Worm (Caenorhabditis elegans) whole organism, young adult: Measurements from ENCODE around the gene rig-1.

Experiments
- B0035.1 ChIP-seq: sonication (generic microtip); optimal IDR thresholded peaks from 2 replicates; lab custom pipeline; 2016; ENCODE audit warnings: missing genetic modification characterization, mild to moderate bottlenecking, missing compliant biosample characterization, missing genotype, missing genetic modification reagents
- C06A6.2 ChIP-seq: fragments of 200-800 bp; sonication (Bioruptor generic); conservative IDR thresholded peaks from 2 replicates; pipeline ENCODE4 v1.3.6; 2022; ENCODE audit warnings: missing genetic modification characterization, missing compliant biosample characterization
- F23B12.7 ChIP-seq: sonication (generic microtip); optimal IDR thresholded peaks from 2 replicates; lab custom pipeline; 2017; ENCODE audit warnings: missing genetic modification characterization, mild to moderate bottlenecking, missing compliant biosample characterization, antibody characterized with exemption, moderate library complexity; ENCODE audit not compliant: insufficient read depth
- F37B4.10 ChIP-seq: fragments of 200-800 bp; sonication (Bioruptor generic); IDR thresholded peaks from 2 replicates; pipeline ENCODE4 v1.3.6; 2022; ENCODE audit warnings: missing genetic modification characterization, missing compliant biosample characterization
- F39B2.1 ChIP-seq: fragments of 200-800 bp; sonication (Bioruptor generic); IDR thresholded peaks from 2 replicates; pipeline ENCODE4 v1.3.6; 2022; ENCODE audit warnings: missing genetic modification reagents, missing genetic modification characterization, missing compliant biosample characterization
- F57A8.1 ChIP-seq: fragments of 200-800 bp; sonication (Bioruptor generic); optimal IDR thresholded peaks from 2 replicates; lab custom pipeline; 2018; ENCODE audit warnings: mild to moderate bottlenecking, missing genetic modification characterization, moderate library complexity, missing compliant biosample characterization
- K11D2.4 ChIP-seq: fragments of 200-800 bp; sonication (Bioruptor generic); IDR thresholded peaks from 2 replicates; pipeline ENCODE4 v1.3.6; 2022; ENCODE audit warnings: missing genetic modification reagents, missing genetic modification characterization, missing compliant biosample characterization
- K12H6.12 ChIP-seq: fragments of 200-800 bp; sonication (Bioruptor generic); optimal IDR thresholded peaks from 2 replicates; lab custom pipeline; 2018; ENCODE audit warnings: mild to moderate bottlenecking, missing genetic modification characterization, missing compliant biosample characterization
- T26A5.8 ChIP-seq: sonication (generic microtip); optimal IDR thresholded peaks from 2 replicates; lab custom pipeline; 2016; ENCODE audit warnings: missing genetic modification characterization, missing compliant biosample characterization
- Y53F4B.3 ChIP-seq: fragments of 200-800 bp; sonication (Bioruptor generic); IDR thresholded peaks from 2 replicates; pipeline ENCODE4 v1.3.6; 2022; ENCODE audit warnings: missing genetic modification reagents, missing genetic modification characterization, missing compliant biosample characterization
- aptf-2 ChIP-seq: fragments of 200-800 bp; sonication (Bioruptor generic); conservative IDR thresholded peaks from 2 replicates; pipeline ENCODE4 v1.3.6; 2022; ENCODE audit warnings: missing genetic modification reagents, missing genetic modification characterization, missing compliant biosample characterization
- aptf-3 ChIP-seq: fragments of 200-800 bp; sonication (Bioruptor generic); IDR thresholded peaks from 2 replicates; pipeline ENCODE4 v1.3.6; 2022; ENCODE audit warnings: missing genetic modification characterization, missing compliant biosample characterization
- atf-7 ChIP-seq: sonication (generic microtip); optimal IDR thresholded peaks from 2 replicates; lab custom pipeline; 2017; ENCODE audit warnings: mild to moderate bottlenecking, missing genetic modification characterization, missing compliant biosample characterization
- athp-1 ChIP-seq: sonication (generic microtip); optimal IDR thresholded peaks from 2 replicates; lab custom pipeline; 2017; ENCODE audit warnings: mild to moderate bottlenecking, missing genetic modification characterization, missing compliant biosample characterization
- attf-3 ChIP-seq: fragments of 200-800 bp; sonication (Bioruptor generic); conservative IDR thresholded peaks from 2 replicates; pipeline ENCODE4 v1.3.6; 2022; ENCODE audit warnings: missing genetic modification reagents, missing genetic modification characterization, missing compliant biosample characterization
- attf-6 ChIP-seq: fragments of 200-800 bp; sonication (Bioruptor generic); IDR thresholded peaks from 2 replicates; pipeline ENCODE4 v1.3.6; 2022; ENCODE audit warnings: missing genetic modification reagents, missing genetic modification characterization, missing compliant biosample characterization
- bed-2 ChIP-seq: fragments of 200-800 bp; sonication (Bioruptor generic); IDR thresholded peaks from 2 replicates; pipeline ENCODE4 v1.3.6; 2022; ENCODE audit warnings: missing genetic modification reagents, missing genetic modification characterization, missing compliant biosample characterization
- ceh-27 ChIP-seq: fragments of 200-800 bp; sonication (Bioruptor generic); optimal IDR thresholded peaks from 2 replicates; lab custom pipeline; 2018; ENCODE audit warnings: mild to moderate bottlenecking, missing genetic modification characterization, moderate library complexity, missing compliant biosample characterization
- ceh-58 ChIP-seq: fragments of 200-800 bp; sonication (Bioruptor generic); IDR thresholded peaks from 2 replicates; pipeline ENCODE4 v1.3.6; 2022; ENCODE audit warnings: missing genetic modification characterization, missing compliant biosample characterization
- ceh-79 ChIP-seq: sonication (generic microtip); optimal IDR thresholded peaks from 2 replicates; lab custom pipeline; 2017; ENCODE audit warnings: mild to moderate bottlenecking, missing genetic modification characterization, missing compliant biosample characterization
- dpff-1 ChIP-seq: sonication (generic microtip); optimal IDR thresholded peaks from 2 replicates; lab custom pipeline; 2017; ENCODE audit warnings: mild to moderate bottlenecking, missing genetic modification characterization, missing compliant biosample characterization
- egl-44 ChIP-seq: fragments of 200-800 bp; sonication (Bioruptor generic); IDR thresholded peaks from 2 replicates; pipeline ENCODE4 v1.3.6; 2022; ENCODE audit warnings: missing genetic modification reagents, missing genetic modification characterization, missing compliant biosample characterization
- ekl-4 ChIP-seq: fragments of 200-800 bp; sonication (Bioruptor generic); IDR thresholded peaks from 2 replicates; pipeline ENCODE4 v1.3.6; 2022; ENCODE audit warnings: missing genetic modification reagents, missing genetic modification characterization, missing compliant biosample characterization
- ets-4 ChIP-seq: fragments of 200-800 bp; sonication (Bioruptor generic); optimal IDR thresholded peaks from 2 replicates; lab custom pipeline; 2018; ENCODE audit warnings: mild to moderate bottlenecking, missing genetic modification characterization, missing compliant biosample characterization
- fkh-3 ChIP-seq: sonication (generic microtip); optimal IDR thresholded peaks from 2 replicates; lab custom pipeline; 2016; ENCODE audit warnings: mild to moderate bottlenecking, missing genetic modification characterization, missing compliant biosample characterization
- gei-17 ChIP-seq: fragments of 200-800 bp; sonication (Bioruptor generic); optimal IDR thresholded peaks from 2 replicates; lab custom pipeline; 2018; ENCODE audit warnings: mild to moderate bottlenecking, missing genetic modification characterization, missing compliant biosample characterization
- hlh-12 ChIP-seq: sonication (generic microtip); optimal IDR thresholded peaks from 2 replicates; lab custom pipeline; 2016; ENCODE audit warnings: missing genetic modification characterization, missing compliant biosample characterization
- lag-1 ChIP-seq: fragments of 200-800 bp; sonication (Bioruptor generic); IDR thresholded peaks from 2 replicates; pipeline ENCODE4 v1.3.6; 2022; ENCODE audit warnings: missing genetic modification reagents, missing genetic modification characterization, missing compliant biosample characterization
- let-526 ChIP-seq: fragments of 200-800 bp; sonication (Bioruptor generic); IDR thresholded peaks from 2 replicates; pipeline ENCODE4 v1.3.6; 2022; ENCODE audit warnings: missing genetic modification reagents, missing genetic modification characterization, missing compliant biosample characterization
- lsl-1 ChIP-seq: fragments of 200-800 bp; sonication (Bioruptor generic); optimal IDR thresholded peaks from 2 replicates; lab custom pipeline; 2018; ENCODE audit warnings: mild to moderate bottlenecking, missing genetic modification characterization, moderate library complexity, missing compliant biosample characterization
- madf-10 ChIP-seq: sonication (generic microtip); optimal IDR thresholded peaks from 2 replicates; lab custom pipeline; 2016; ENCODE audit warnings: mild to moderate bottlenecking, missing genetic modification characterization, missing compliant biosample characterization
- madf-6 ChIP-seq: fragments of 200-800 bp; sonication (Bioruptor generic); IDR thresholded peaks from 2 replicates; pipeline ENCODE4 v1.3.6; 2022; ENCODE audit warnings: missing genetic modification reagents, missing genetic modification characterization, missing compliant biosample characterization
- mcd-1 ChIP-seq: fragments of 200-800 bp; sonication (Bioruptor generic); IDR thresholded peaks from 2 replicates; pipeline ENCODE4 v1.3.6; 2022; ENCODE audit warnings: missing genetic modification reagents, missing genetic modification characterization, missing compliant biosample characterization
- mel-28 ChIP-seq: sonication (generic microtip); optimal IDR thresholded peaks from 2 replicates; lab custom pipeline; 2016; ENCODE audit warnings: borderline replicate concordance, mild to moderate bottlenecking, missing genetic modification characterization, missing compliant biosample characterization
- mes-4 ChIP-seq: sonication (generic microtip); optimal IDR thresholded peaks from 2 replicates; lab custom pipeline; 2016; ENCODE audit warnings: missing genotype, missing genetic modification characterization, missing compliant biosample characterization
- nfya-2 ChIP-seq: fragments of 200-800 bp; sonication (Bioruptor generic); IDR thresholded peaks from 2 replicates; pipeline ENCODE4 v1.3.6; 2022; ENCODE audit warnings: missing genetic modification reagents, missing genetic modification characterization, missing compliant biosample characterization
- pha-4 ChIP-seq: fragments of 150-350 bp; sonication (generic microtip); optimal IDR thresholded peaks from 2 replicates; lab custom pipeline; 2014; ENCODE audit warnings: missing biosample characterization, missing genetic modification reagents, missing genetic modification characterization
- rcor-1 ChIP-seq: fragments of 200-800 bp; sonication (Bioruptor generic); IDR thresholded peaks from 2 replicates; pipeline ENCODE4 v1.3.6; 2022; ENCODE audit warnings: missing genetic modification reagents, missing genetic modification characterization, missing compliant biosample characterization
- repo-1 ChIP-seq: sonication (generic microtip); optimal IDR thresholded peaks from 2 replicates; lab custom pipeline; 2017; ENCODE audit warnings: mild to moderate bottlenecking, missing genetic modification characterization, missing compliant biosample characterization
- snpc-1.1 ChIP-seq: sonication (generic microtip); optimal IDR thresholded peaks from 2 replicates; lab custom pipeline; 2017; ENCODE audit warnings: missing genetic modification characterization, mild to moderate bottlenecking, missing compliant biosample characterization, antibody characterized with exemption, moderate library complexity, missing genotype, missing genetic modification reagents; ENCODE audit not compliant: insufficient read depth
- snpc-3.4 ChIP-seq: sonication (generic microtip); optimal IDR thresholded peaks from 2 replicates; lab custom pipeline; 2017; ENCODE audit warnings: missing genetic modification characterization, mild to moderate bottlenecking, missing compliant biosample characterization, antibody characterized with exemption, moderate library complexity, missing genotype, missing genetic modification reagents
- snpc-4 ChIP-seq, 5 experiments: fragments of 150-350 bp in 1 of 5; sonication (generic microtip) in 4 of 5; optimal IDR thresholded peaks; 2 replicates each; lab custom pipeline; 2014 to 2018; ENCODE audit warnings: missing genetic modification characterization in 5 of 5, missing biosample characterization in 3 of 5, antibody characterized with exemption in 2 of 5, mild to moderate bottlenecking in 2 of 5, missing compliant biosample characterization in 2 of 5, missing genotype in 2 of 5, moderate library complexity in 2 of 5, missing genetic modification reagents in 1 of 5
- unc-130 ChIP-seq: sonication (generic microtip); optimal IDR thresholded peaks from 2 replicates; lab custom pipeline; 2016; ENCODE audit warnings: missing genetic modification reagents, missing genetic modification characterization, missing compliant biosample characterization
- zfh-2 ChIP-seq: fragments of 200-800 bp; sonication (Bioruptor generic); conservative IDR thresholded peaks from 2 replicates; pipeline ENCODE4 v1.3.6; 2022; ENCODE audit warnings: missing genetic modification reagents, missing genetic modification characterization, missing compliant biosample characterization
- ztf-28 ChIP-seq: fragments of 200-800 bp; sonication (Bioruptor generic); IDR thresholded peaks from 2 replicates; pipeline ENCODE4 v1.3.6; 2022; ENCODE audit warnings: missing genetic modification reagents, missing genetic modification characterization, missing compliant biosample characterization

The rig-1 gene

DNA sequence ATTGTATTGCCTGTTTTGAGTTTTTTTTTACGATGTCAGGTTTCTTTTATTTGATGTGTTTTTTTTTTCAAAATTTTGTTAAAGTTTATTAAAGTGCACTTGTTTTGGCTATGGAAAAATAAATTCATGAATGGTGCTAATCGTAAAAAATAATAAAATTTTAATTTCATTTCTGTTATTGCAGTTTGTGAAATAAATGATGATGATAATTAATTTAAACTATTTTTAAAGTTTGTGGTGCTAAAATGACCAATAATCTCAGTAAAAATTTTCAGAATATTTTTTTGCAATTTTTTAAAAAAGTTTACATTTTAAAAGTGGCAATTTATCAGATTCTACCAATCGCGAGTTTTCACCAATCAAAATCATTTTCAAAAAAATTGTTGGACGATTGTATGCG, 16.6 kb upstream of the rig-1 start, which contains the start of gene stg-2:
TSS of gene stg-2 (minus strand) at position 101 of the 400 bp plus-strand sequence.
- TF ChIP-seq B0035.1 (tag; lab: Kevin White, UChicago) (no peak), attf-6 (GFP tag; lab: Robert Waterston, UW) (no peak), aptf-3 (GFP tag; lab: Robert Waterston, UW) (no peak), madf-10 (tag; lab: Kevin White, UChicago) (no peak), K11D2.4 (GFP tag; lab: Robert Waterston, UW) (no peak), athp-1 (tag; lab: Kevin White, UChicago) (no peak), rcor-1 (GFP tag; lab: Robert Waterston, UW) (no peak)

DNA sequence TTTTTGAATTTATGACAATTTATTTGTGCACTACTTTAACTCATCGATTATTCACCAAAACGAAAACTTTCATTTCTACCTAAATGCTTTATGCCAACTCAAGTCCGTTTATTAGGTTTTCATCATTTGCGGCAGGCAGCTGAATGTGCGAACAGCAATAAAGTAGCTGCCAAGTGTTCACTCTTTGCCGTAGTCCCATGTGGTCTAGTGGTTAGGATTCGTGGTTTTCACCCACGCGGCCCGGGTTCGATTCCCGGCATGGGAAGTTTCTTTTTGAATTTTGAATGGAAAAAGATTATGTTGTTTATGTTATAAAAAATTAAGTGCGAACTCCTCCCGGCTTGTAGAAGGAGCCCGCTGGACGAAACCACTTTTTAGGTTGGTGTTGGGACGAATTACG, 14.1 kb upstream of the rig-1 start:
- no peak for TF ChIP-seq nfya-2 (GFP tag; lab: Robert Waterston, UW)
- TF ChIP-seq K12H6.12 = peak; percentile 53
- TF ChIP-seq gei-17 (GFP tag; lab: Kevin White, UChicago) = peak; percentile 2
- TF ChIP-seq egl-44 (GFP tag; lab: Robert Waterston, UW) = 0 out of 2 replicates have a peak, but pooled peaks have one; percentile 34
- TF ChIP-seq ets-4 (GFP tag; lab: Kevin White, UChicago) = no peak
- peak; percentile 86 for TF ChIP-seq mes-4
- peak; percentile 33 for TF ChIP-seq repo-1 (tag; lab: Kevin White, UChicago)
- no peak for TF ChIP-seq F57A8.1 (GFP tag; lab: Kevin White, UChicago)
- peak; percentile 62; the same call in 1 of the 2 replicates for TF ChIP-seq ekl-4 (GFP tag; lab: Robert Waterston, UW)
- peak; percentile 55 for TF ChIP-seq snpc-1.1
- peak; percentile 44 for TF ChIP-seq F23B12.7
- TF ChIP-seq ceh-27 (GFP tag; lab: Kevin White, UChicago) = peak; percentile 49
- TF ChIP-seq Y53F4B.3 (GFP tag; lab: Robert Waterston, UW) = no peak
- TF ChIP-seq madf-10 (tag; lab: Kevin White, UChicago) = peak; percentile 65
- peak; percentile 72 for TF ChIP-seq snpc-4 (GFP tag; optimal IDR thresholded peaks at IDR 0.05; lab: Kevin White, UChicago)
- TF ChIP-seq snpc-4 (tag; optimal IDR thresholded peaks at IDR 0.05; lab: Kevin White, UChicago) = peak in 3 of 4 experiments; percentile 65 to 80 (median 79)
- TF ChIP-seq fkh-3 = peak; percentile 80
- TF ChIP-seq F37B4.10 (GFP tag; lab: Robert Waterston, UW) = 0 out of 2 replicates have a peak, but pooled peaks have one; percentile 17
- TF ChIP-seq ceh-79 (tag; lab: Kevin White, UChicago) = peak; percentile 56
- TF ChIP-seq let-526 = 0 out of 2 replicates have a peak, but pooled peaks have one; percentile 19
- no peak for TF ChIP-seq lag-1 (GFP tag; lab: Robert Waterston, UW)
- no peak for TF ChIP-seq dpff-1
- peak; percentile 8 for TF ChIP-seq atf-7
- TF ChIP-seq mcd-1 (GFP tag; lab: Robert Waterston, UW) = peak; percentile 52
- TF ChIP-seq ztf-28 (GFP tag; lab: Robert Waterston, UW) = no peak
- peak; percentile 42 for TF ChIP-seq unc-130 (GFP tag; lab: Kevin White, UChicago)
- no peak for TF ChIP-seq F39B2.1
- TF ChIP-seq mel-28 (tag; lab: Kevin White, UChicago) = no peak
- 0 out of 2 replicates have a peak, but pooled peaks have one; percentile 16 for TF ChIP-seq zfh-2 (GFP tag; lab: Robert Waterston, UW)
- 0 out of 2 replicates have a peak, but pooled peaks have one; percentile 56 for TF ChIP-seq ceh-58 (GFP tag; lab: Robert Waterston, UW)
- TF ChIP-seq snpc-3.4 (tag; lab: Kevin White, UChicago) = peak; percentile 44
- no peak for TF ChIP-seq attf-3 (GFP tag; lab: Robert Waterston, UW)
- TF ChIP-seq pha-4 = no peak
- TF ChIP-seq T26A5.8 = peak; percentile 2
- TF ChIP-seq K11D2.4 (GFP tag; lab: Robert Waterston, UW) = 0 out of 2 replicates have a peak, but pooled peaks have one; percentile 29
- 0 out of 2 replicates have a peak, but pooled peaks have one; percentile 16 for TF ChIP-seq bed-2 (GFP tag; lab: Robert Waterston, UW)
- peak; percentile 18 for TF ChIP-seq lsl-1 (GFP tag; lab: Kevin White, UChicago)
- 0 out of 2 replicates have a peak, but pooled peaks have one; percentile 17 for TF ChIP-seq C06A6.2 (GFP tag; lab: Robert Waterston, UW)
- TF ChIP-seq aptf-2 (GFP tag; lab: Robert Waterston, UW) = peak; percentile 39; the same call in 1 of the 2 replicates
- peak; percentile 66 for TF ChIP-seq madf-6 (GFP tag; lab: Robert Waterston, UW)
- no peak for TF ChIP-seq hlh-12
